Worm (Caenorhabditis elegans) whole organism, L1 larva: ENCODE data around the gene R12B2.8.

Source experiments
- lin-35 ChIP-seq, 2 experiments: fragments of 150-350 bp; optimal IDR thresholded peaks; 2 replicates each; lab custom pipeline; 2014; ENCODE audit warnings: missing biosample characterization in 2 of 2, missing genetic modification characterization in 2 of 2, missing genetic modification reagents in 2 of 2
- mep-1 ChIP-seq: fragments of 150-350 bp; optimal IDR thresholded peaks from 2 replicates; lab custom pipeline; 2014; ENCODE audit warnings: missing biosample characterization, missing genetic modification characterization
- nhr-76 ChIP-seq: sonication (generic microtip); optimal IDR thresholded peaks from 2 replicates; lab custom pipeline; 2017; ENCODE audit warnings: missing biosample characterization, missing genetic modification characterization

ce11 chrIII:5782080-5782479 is 41.6 kb upstream of the R12B2.8 start:
- TF ChIP-seq mep-1 (tag; lab: Kevin White, UChicago): no peak
- TF ChIP-seq nhr-76 (tag; lab: Kevin White, UChicago): no peak
- TF ChIP-seq lin-35 (GFP tag; optimal IDR thresholded peaks at IDR 0.05; lab: Kevin White, UChicago): no peak
